Fruit fly (Drosophila melanogaster) whole organism, pupa: ENCODE results near the gene tex.

Experiments
- CG13204 ChIP-seq: fragments of 200-800 bp; sonication (Bioruptor generic); optimal IDR thresholded peaks from 2 replicates; lab custom pipeline; 2018; ENCODE audit warnings: missing biosample characterization, mild to moderate bottlenecking, missing genetic modification characterization, moderate library complexity
- CG15710 ChIP-seq: fragments of 200-800 bp; sonication (Bioruptor generic); optimal IDR thresholded peaks from 2 replicates; lab custom pipeline; 2018; ENCODE audit warnings: missing biosample characterization, mild to moderate bottlenecking, missing genetic modification characterization, moderate library complexity
- CG4496 ChIP-seq: fragments of 200-800 bp; sonication (Bioruptor generic); IDR thresholded peaks from 3 replicates; pipeline ENCODE4 v1.3.6; 2022; ENCODE audit warnings: missing biosample characterization, missing genetic modification characterization
- EcR ChIP-seq: fragments of 200-800 bp; sonication (Bioruptor generic); optimal IDR thresholded peaks from 3 replicates; lab custom pipeline; 2019; ENCODE audit warnings: missing biosample characterization, missing genetic modification characterization, mild to moderate bottlenecking, moderate library complexity, missing genetic modification reagents
- Ets98B ChIP-seq: fragments of 200-800 bp; sonication (Bioruptor generic); IDR thresholded peaks from 2 replicates; pipeline ENCODE4 v1.3.6; 2022; ENCODE audit warnings: missing biosample characterization, missing genetic modification characterization
- Snoo ChIP-seq: fragments of 200-800 bp; sonication (Bioruptor generic); optimal IDR thresholded peaks from 3 replicates; lab custom pipeline; 2017; ENCODE audit warnings: missing biosample characterization, mild to moderate bottlenecking, missing genetic modification characterization, inconsistent platforms
- rn ChIP-seq: fragments of 200-800 bp; sonication (Bioruptor generic); IDR thresholded peaks from 2 replicates; pipeline ENCODE4 v1.3.6; 2022; ENCODE audit warnings: missing biosample characterization, missing genetic modification characterization

DNA sequence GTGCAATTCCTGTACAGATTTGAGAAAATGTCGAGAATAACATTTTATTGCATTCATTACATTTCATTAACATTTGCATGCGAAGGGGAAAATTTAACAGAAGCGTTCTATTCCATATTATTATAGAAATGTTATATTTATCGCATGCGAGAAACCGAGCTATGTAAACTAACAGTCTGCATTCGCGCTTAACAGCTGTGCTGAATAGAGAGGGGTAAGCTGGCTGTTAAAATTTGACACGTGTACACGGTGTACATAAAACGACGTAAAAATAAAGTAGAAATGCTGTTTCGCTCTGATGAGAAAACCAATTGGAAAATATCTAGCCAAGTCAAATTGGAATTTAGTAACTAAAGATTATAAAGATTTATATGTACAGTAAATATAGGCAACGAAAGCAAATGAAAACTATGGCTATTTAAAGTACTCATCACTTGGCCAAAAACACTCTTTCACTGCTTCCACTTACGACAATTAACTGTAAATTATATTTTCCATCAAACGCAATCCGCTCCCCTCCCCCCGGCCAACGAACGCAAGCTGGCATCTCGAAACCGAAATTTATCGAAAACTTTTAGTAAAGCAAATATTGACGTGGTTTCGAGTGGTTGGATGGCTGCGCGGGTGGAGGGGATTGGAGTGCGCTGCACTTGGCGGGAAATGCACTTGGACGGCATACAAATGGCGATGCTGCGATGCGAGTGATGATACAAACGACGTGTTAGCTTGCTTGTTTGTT, 2.1 kb downstream of the tex start:
- no peak for TF ChIP-seq CG15710 (tag; lab: Kevin White, UChicago)
- no peak for TF ChIP-seq EcR
- TF ChIP-seq rn (GFP tag; lab: Robert Waterston, UW) = no peak
- no peak for TF ChIP-seq Snoo
- TF ChIP-seq Ets98B (GFP tag; lab: Robert Waterston, UW) = no peak
- no peak for TF ChIP-seq CG13204 (GFP tag; lab: Kevin White, UChicago)
- TF ChIP-seq CG4496 (GFP tag; lab: Robert Waterston, UW) = no peak
